Worm (Caenorhabditis elegans) whole organism, L1 larva: Measurements from ENCODE around the gene vglu-2.

Experiments used
- C04F5.9 ChIP-seq: sonication (generic microtip); optimal IDR thresholded peaks from 2 replicates; lab custom pipeline; 2016; ENCODE audit warnings: missing genetic modification characterization, missing compliant biosample characterization
- C16A3.4 ChIP-seq: fragments of 150-350 bp; optimal IDR thresholded peaks from 2 replicates; lab custom pipeline; 2014; ENCODE audit warnings: missing biosample characterization, missing genetic modification characterization
- alr-1 ChIP-seq: fragments of 200-800 bp; sonication (Bioruptor generic); optimal IDR thresholded peaks from 2 replicates; lab custom pipeline; 2018; ENCODE audit warnings: borderline replicate concordance, mild to moderate bottlenecking, missing genetic modification characterization, missing compliant biosample characterization
- aly-2 ChIP-seq: fragments of 150-350 bp; optimal IDR thresholded peaks from 2 replicates; lab custom pipeline; 2014; ENCODE audit warnings: missing biosample characterization, missing genetic modification characterization
- blmp-1 ChIP-seq: fragments of 150-350 bp; optimal IDR thresholded peaks from 2 replicates; lab custom pipeline; 2014; ENCODE audit warnings: missing biosample characterization, missing genetic modification characterization
- ceh-63 ChIP-seq: fragments of 200-800 bp; sonication (Bioruptor generic); optimal IDR thresholded peaks from 2 replicates; lab custom pipeline; 2018; ENCODE audit warnings: mild to moderate bottlenecking, missing genetic modification characterization, missing compliant biosample characterization
- ces-1 ChIP-seq: fragments of 150-350 bp; optimal IDR thresholded peaks from 2 replicates; lab custom pipeline; 2014; ENCODE audit warnings: missing biosample characterization, missing genetic modification reagents, missing genetic modification characterization
- dsc-1 ChIP-seq: sonication (generic microtip); optimal IDR thresholded peaks from 2 replicates; lab custom pipeline; 2016; ENCODE audit warnings: mild to moderate bottlenecking, missing genetic modification characterization, missing compliant biosample characterization
- efl-1 ChIP-seq, 4 experiments: fragments of 150-350 bp; optimal IDR thresholded peaks in 3 of 4; peaks in 1 of 4; 1 replicate in 1 of 4; 2 replicates in 3 of 4; lab custom pipeline; 2014; ENCODE audit warnings: missing biosample characterization in 2 of 4, missing genetic modification characterization in 2 of 4, missing genetic modification reagents in 2 of 4
- efl-3 ChIP-seq: fragments of 200-800 bp; sonication (Bioruptor generic); optimal IDR thresholded peaks from 2 replicates; lab custom pipeline; 2018; ENCODE audit warnings: mild to moderate bottlenecking, missing genetic modification characterization, missing compliant biosample characterization
- egl-27 ChIP-seq, 2 experiments: fragments of 150-350 bp in 1 of 2; sonication (generic microtip); optimal IDR thresholded peaks; 3 replicates each; lab custom pipeline; 2017 to 2018; ENCODE audit warnings: missing biosample characterization in 2 of 2, missing genetic modification characterization in 2 of 2, missing genetic modification reagents in 2 of 2
- elt-2 ChIP-seq: sonication (generic microtip); optimal IDR thresholded peaks from 2 replicates; lab custom pipeline; 2016; ENCODE audit warnings: missing genetic modification characterization, mild to moderate bottlenecking, inconsistent platforms, missing compliant biosample characterization, missing genetic modification reagents
- elt-3 ChIP-seq, 6 experiments: fragments of 150-350 bp in 1 of 6; sonication (generic microtip); optimal IDR thresholded peaks; 2 replicates each; lab custom pipeline; 2017 to 2018; ENCODE audit warnings: missing biosample characterization in 6 of 6, missing genetic modification characterization in 6 of 6, inconsistent platforms in 1 of 6
- fkh-10 ChIP-seq: sonication (generic microtip); optimal IDR thresholded peaks from 2 replicates; lab custom pipeline; 2017; ENCODE audit warnings: missing biosample characterization, missing genetic modification reagents, missing genetic modification characterization
- fos-1 ChIP-seq: fragments of 150-350 bp; optimal IDR thresholded peaks from 2 replicates; lab custom pipeline; 2014; ENCODE audit warnings: missing biosample characterization, missing genetic modification characterization
- hlh-17 ChIP-seq: fragments of 200-800 bp; sonication (Bioruptor generic); optimal IDR thresholded peaks from 2 replicates; lab custom pipeline; 2018; ENCODE audit warnings: missing genetic modification characterization, mild to moderate bottlenecking, missing compliant biosample characterization, moderate library complexity, borderline replicate concordance
- hpl-2 ChIP-seq: fragments of 150-350 bp; optimal IDR thresholded peaks from 2 replicates; lab custom pipeline; 2014; ENCODE audit warnings: missing biosample characterization, missing genetic modification reagents, missing genetic modification characterization
- irx-1 ChIP-seq: sonication (generic microtip); optimal IDR thresholded peaks from 2 replicates; lab custom pipeline; 2016; ENCODE audit warnings: missing genetic modification characterization, missing compliant biosample characterization
- lin-13 ChIP-seq: fragments of 150-350 bp; optimal IDR thresholded peaks from 2 replicates; lab custom pipeline; 2014; ENCODE audit warnings: missing biosample characterization, missing genetic modification reagents, missing genetic modification characterization
- lin-35 ChIP-seq, 2 experiments: fragments of 150-350 bp; optimal IDR thresholded peaks; 2 replicates each; lab custom pipeline; 2014; ENCODE audit warnings: missing biosample characterization in 2 of 2, missing genetic modification characterization in 2 of 2, missing genetic modification reagents in 2 of 2
- lir-3 ChIP-seq: sonication (generic microtip); optimal IDR thresholded peaks from 2 replicates; lab custom pipeline; 2016; ENCODE audit warnings: mild to moderate bottlenecking, missing genetic modification characterization, moderate library complexity, missing compliant biosample characterization; ENCODE audit not compliant: poor library complexity
- lsy-2 ChIP-seq, 2 experiments: fragments of 150-350 bp; optimal IDR thresholded peaks; 2 replicates each; lab custom pipeline; 2014; ENCODE audit warnings: missing biosample characterization in 2 of 2, missing genetic modification characterization in 2 of 2
- mab-9 ChIP-seq: fragments of 200-800 bp; sonication (Bioruptor generic); IDR thresholded peaks from 2 replicates; pipeline ENCODE4 v1.3.6; 2022; ENCODE audit warnings: missing genetic modification reagents, missing genetic modification characterization, missing compliant biosample characterization
- mdl-1 ChIP-seq, 2 experiments: fragments of 150-350 bp; optimal IDR thresholded peaks; 2 replicates each; lab custom pipeline; 2014 to 2017; ENCODE audit warnings: missing biosample characterization in 2 of 2, missing genetic modification characterization in 2 of 2, inconsistent platforms in 1 of 2
- mef-2 ChIP-seq: fragments of 150-350 bp; optimal IDR thresholded peaks from 2 replicates; lab custom pipeline; 2014; ENCODE audit warnings: missing biosample characterization, missing genetic modification characterization
- nhr-11 ChIP-seq: fragments of 150-350 bp; optimal IDR thresholded peaks from 2 replicates; lab custom pipeline; 2014; ENCODE audit warnings: missing biosample characterization, missing genetic modification characterization
- nhr-20 ChIP-seq: sonication (generic microtip); optimal IDR thresholded peaks from 2 replicates; lab custom pipeline; 2016; ENCODE audit warnings: mild to moderate bottlenecking, missing genetic modification characterization, missing compliant biosample characterization
- nhr-47 ChIP-seq: sonication (generic microtip); optimal IDR thresholded peaks from 2 replicates; lab custom pipeline; 2016; ENCODE audit warnings: mild to moderate bottlenecking, missing genetic modification characterization, moderate library complexity, missing compliant biosample characterization
- nhr-71 ChIP-seq: sonication (generic microtip); optimal IDR thresholded peaks from 2 replicates; lab custom pipeline; 2016; ENCODE audit warnings: mild to moderate bottlenecking, missing genetic modification characterization, moderate library complexity, missing compliant biosample characterization
- nhr-84 ChIP-seq: sonication (generic microtip); optimal IDR thresholded peaks from 2 replicates; lab custom pipeline; 2017; ENCODE audit warnings: missing biosample characterization, missing genetic modification characterization
- nhr-85 ChIP-seq: sonication (generic microtip); peaks from one replicate; lab custom pipeline; 2016; ENCODE audit warnings: missing genetic modification characterization, inconsistent platforms, missing compliant biosample characterization
- nhr-90 ChIP-seq: sonication (generic microtip); optimal IDR thresholded peaks from 2 replicates; lab custom pipeline; 2016; ENCODE audit warnings: mild to moderate bottlenecking, missing genetic modification characterization, missing compliant biosample characterization; ENCODE audit not compliant: poor library complexity
- pqm-1 ChIP-seq: sonication (generic microtip); optimal IDR thresholded peaks from 3 replicates; lab custom pipeline; 2017; ENCODE audit warnings: missing biosample characterization, missing genetic modification characterization
- skn-1 ChIP-seq: fragments of 150-350 bp; optimal IDR thresholded peaks from 2 replicates; lab custom pipeline; 2014; ENCODE audit warnings: missing biosample characterization, missing genetic modification characterization
- snu-23 ChIP-seq: sonication (generic microtip); optimal IDR thresholded peaks from 2 replicates; lab custom pipeline; 2016; ENCODE audit warnings: missing genetic modification characterization, missing compliant biosample characterization
- swsn-7 ChIP-seq: sonication (generic microtip); optimal IDR thresholded peaks from 2 replicates; lab custom pipeline; 2016; ENCODE audit warnings: missing genetic modification characterization, missing compliant biosample characterization
- tlp-1 ChIP-seq: fragments of 150-350 bp; optimal IDR thresholded peaks from 2 replicates; lab custom pipeline; 2014; ENCODE audit warnings: missing biosample characterization, missing genetic modification characterization
- unc-130 ChIP-seq: fragments of 150-350 bp; optimal IDR thresholded peaks from 2 replicates; lab custom pipeline; 2017; ENCODE audit warnings: missing biosample characterization, missing genetic modification characterization, inconsistent platforms
- unc-30 ChIP-seq: sonication (generic microtip); optimal IDR thresholded peaks from 2 replicates; lab custom pipeline; 2017; ENCODE audit warnings: missing biosample characterization, missing genetic modification characterization
- unc-62 ChIP-seq: fragments of 150-350 bp; optimal IDR thresholded peaks from 2 replicates; lab custom pipeline; 2014; ENCODE audit warnings: missing biosample characterization, missing genetic modification reagents, missing genetic modification characterization
- unc-98 ChIP-seq: fragments of 200-800 bp; sonication (Bioruptor generic); IDR thresholded peaks from 2 replicates; pipeline ENCODE4 v1.3.6; 2022; ENCODE audit warnings: missing genetic modification characterization, missing compliant biosample characterization
- vab-15 ChIP-seq: sonication (generic microtip); optimal IDR thresholded peaks from 2 replicates; lab custom pipeline; 2017; ENCODE audit warnings: missing genotype, mild to moderate bottlenecking, missing genetic modification characterization, missing compliant biosample characterization
- zip-4 ChIP-seq: fragments of 200-800 bp; sonication (Bioruptor generic); optimal IDR thresholded peaks from 2 replicates; lab custom pipeline; 2018; ENCODE audit warnings: mild to moderate bottlenecking, missing genetic modification characterization, moderate library complexity, missing compliant biosample characterization
- ztf-11 ChIP-seq, 2 experiments: sonication (generic microtip); optimal IDR thresholded peaks; 2 replicates each; lab custom pipeline; 2016 to 2017; ENCODE audit warnings: missing genetic modification characterization in 2 of 2, missing biosample characterization in 1 of 2, missing compliant biosample characterization in 1 of 2

vglu-2 gene

DNA sequence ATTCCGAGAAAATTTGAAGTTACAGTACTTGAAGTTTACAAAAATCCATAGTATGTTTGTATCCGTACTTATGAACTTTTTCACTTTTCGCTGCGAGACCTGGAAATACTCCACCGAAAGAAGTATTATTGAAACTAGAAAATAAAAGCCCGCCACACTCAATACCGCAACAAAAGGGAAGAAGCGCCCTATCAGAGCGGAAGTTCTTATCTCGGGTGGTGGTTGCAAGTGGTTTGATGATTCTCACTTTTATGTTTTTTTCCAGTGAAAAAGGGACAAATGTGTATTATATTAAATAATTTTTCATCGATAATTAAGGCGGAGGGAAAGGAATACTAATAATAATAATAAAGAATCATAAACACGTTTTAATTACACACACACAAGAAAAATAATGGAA is 19.3 kb downstream of the vglu-2 start:
- TF ChIP-seq efl-1 (optimal IDR thresholded peaks at IDR 0.05; lab: Kevin White, UChicago) (no peak), efl-1 (GFP tag; optimal IDR thresholded peaks at IDR 0.05 in 1 of 2; lab: Kevin White, UChicago) (peak in 1 of 2 experiments; percentile 1), elt-2 (peak; percentile 10), C16A3.4 (tag; lab: Kevin White, UChicago) (no peak)

- peak; percentile 93 for TF ChIP-seq nhr-85 (tag; lab: Kevin White, UChicago)
These were observed 21.7 kb downstream of the vglu-2 start for ce11 chrIII:10316653-10317052.

DNA sequence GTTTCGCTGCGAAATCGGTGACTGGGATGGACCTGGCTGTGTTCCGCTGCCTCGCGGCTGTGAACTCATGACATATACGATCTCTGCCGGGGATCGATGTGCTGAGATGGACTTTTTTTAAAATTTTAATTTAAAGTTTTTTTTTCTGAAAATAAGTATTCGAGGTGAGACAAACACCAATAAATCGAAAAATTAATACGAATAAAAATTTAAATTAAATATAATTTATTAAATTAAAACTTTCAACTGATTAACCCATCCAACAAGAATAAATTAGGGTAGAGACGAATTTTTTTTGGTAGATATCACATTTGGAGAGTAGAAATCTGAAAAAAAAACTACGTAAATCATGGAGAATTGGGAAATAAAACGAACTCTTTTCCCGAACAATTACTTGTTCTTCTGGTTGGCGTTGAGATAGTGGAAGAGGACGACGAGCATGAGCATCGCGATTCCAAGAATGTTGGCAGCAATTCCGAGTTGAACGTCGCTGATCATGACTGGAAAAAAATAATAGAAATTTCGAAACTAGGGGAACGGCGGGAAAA is 23.2 kb downstream of the vglu-2 start, which contains the start of the genes unc-50 and ostf-4:
unc-50 (minus strand) TSS at position 101 of the 548 bp plus-strand sequence.
ostf-4 (minus strand) TSS at position 498 of the 548 bp plus-strand sequence.
- TF ChIP-seq elt-3 (tag; optimal IDR thresholded peaks at IDR 0.05; lab: Kevin White, UChicago): no peak
- no peak for TF ChIP-seq blmp-1 (tag; lab: Kevin White, UChicago)
- TF ChIP-seq pqm-1 (tag; lab: Kevin White, UChicago): no peak
- no peak for TF ChIP-seq C16A3.4 (tag; lab: Kevin White, UChicago)
- no peak for TF ChIP-seq zip-4 (GFP tag; lab: Kevin White, UChicago)
- no peak for TF ChIP-seq fos-1 (tag; lab: Kevin White, UChicago)
- no peak for TF ChIP-seq unc-62 (GFP tag; lab: Kevin White, UChicago)
- no peak for TF ChIP-seq lsy-2 (tag; optimal IDR thresholded peaks at IDR 0.05; lab: Kevin White, UChicago)
- TF ChIP-seq lin-35 (GFP tag; optimal IDR thresholded peaks at IDR 0.05; lab: Kevin White, UChicago): no peak
- TF ChIP-seq skn-1 (tag; lab: Kevin White, UChicago): no peak
- TF ChIP-seq hpl-2 (GFP tag; lab: Kevin White, UChicago): no peak

ce11 chrIII:10318755-10319154 is 23.8 kb downstream of the vglu-2 start, which contains the start of gene unc-69:
unc-69 (plus strand) TSS chrIII:10318939.
- TF ChIP-seq lir-3 (tag; lab: Kevin White, UChicago) (no peak), hpl-2 (GFP tag; lab: Kevin White, UChicago) (no peak), nhr-71 (tag; lab: Kevin White, UChicago) (peak; percentile 70), unc-98 (GFP tag; lab: Robert Waterston, UW) (no peak), nhr-84 (tag; lab: Kevin White, UChicago) (no peak), ceh-63 (GFP tag; lab: Kevin White, UChicago) (no peak), zip-4 (GFP tag; lab: Kevin White, UChicago) (no peak), C04F5.9 (tag; lab: Kevin White, UChicago) (no peak), nhr-47 (tag; lab: Kevin White, UChicago) (peak; percentile 69), lin-35 (GFP tag; optimal IDR thresholded peaks at IDR 0.05; lab: Kevin White, UChicago) (peak; percentile 74 to 78), fkh-10 (GFP tag; lab: Kevin White, UChicago) (no peak), pqm-1 (tag; lab: Kevin White, UChicago) (no peak), efl-3 (GFP tag; lab: Kevin White, UChicago) (no peak), alr-1 (tag; lab: Kevin White, UChicago) (no peak), unc-130 (tag; lab: Kevin White, UChicago) (no peak), mef-2 (tag; lab: Kevin White, UChicago) (no peak), swsn-7 (tag; lab: Kevin White, UChicago) (peak; percentile 63), dsc-1 (tag; lab: Kevin White, UChicago) (peak; percentile 48), nhr-11 (tag; lab: Kevin White, UChicago) (no peak), ces-1 (no peak), tlp-1 (no peak), unc-30 (tag; lab: Kevin White, UChicago) (no peak), fos-1 (tag; lab: Kevin White, UChicago) (no peak), nhr-90 (tag; lab: Kevin White, UChicago) (no peak), irx-1 (peak; percentile 6), snu-23 (peak; percentile 73), mdl-1 (tag; optimal IDR thresholded peaks at IDR 0.05; lab: Kevin White, UChicago) (no peak), aly-2 (tag; lab: Kevin White, UChicago) (no peak), elt-3 (tag; optimal IDR thresholded peaks at IDR 0.05; lab: Kevin White, UChicago) (peak in 1 of 6 experiments; percentile 11), vab-15 (tag; lab: Kevin White, UChicago) (no peak), lin-13 (GFP tag; lab: Kevin White, UChicago) (no peak), nhr-20 (tag; lab: Kevin White, UChicago) (peak; percentile 44), ztf-11 (tag; optimal IDR thresholded peaks at IDR 0.05; lab: Kevin White, UChicago) (peak in 1 of 2 experiments; percentile 3), egl-27 (tag; optimal IDR thresholded peaks at IDR 0.05; lab: Kevin White, UChicago) (no peak), mab-9 (GFP tag; lab: Robert Waterston, UW) (no peak), hlh-17 (GFP tag; lab: Kevin White, UChicago) (no peak)
